Fruit fly (Drosophila melanogaster): Measurements from ENCODE around the gene cno.

- no peak for TF ChIP-seq ttk (optimal IDR thresholded peaks at IDR 0.05)
- no peak for TF ChIP-seq h (optimal IDR thresholded peaks at IDR 0.05)
- no peak for TF ChIP-seq insv (optimal IDR thresholded peaks at IDR 0.05)
- no peak for TF ChIP-seq psq (optimal IDR thresholded peaks at IDR 0.05)
- TF ChIP-seq Sin3A (optimal IDR thresholded peaks at IDR 0.05), result no peak
Measured at dm6 chr3R:5124928-5125327, 92.3 kb downstream of the cno start.
